Fruit fly (Drosophila melanogaster): Measurements from ENCODE around the gene CG11658.

DNA sequence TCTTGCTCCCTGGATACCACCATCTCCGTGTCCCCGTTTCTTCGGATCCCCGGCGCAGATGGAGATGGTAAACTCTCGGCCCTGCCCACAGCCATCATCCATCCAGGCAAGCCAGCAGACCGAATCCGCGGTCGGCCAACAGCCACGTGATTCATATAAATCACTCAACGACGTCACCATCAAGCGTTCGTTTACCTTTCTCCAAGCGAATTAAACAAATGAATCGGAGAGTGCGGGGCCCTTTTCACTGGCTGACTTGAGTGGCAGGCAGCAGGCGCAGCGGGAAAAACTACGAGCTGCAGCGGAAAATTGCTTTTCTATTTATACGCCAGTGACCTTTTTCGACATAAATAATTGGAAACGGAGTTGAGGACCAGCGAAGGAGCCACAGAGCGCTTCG lies 4.8 kb downstream of the CG11658 start:
- TF ChIP-seq Ets21C (GFP tag; optimal IDR thresholded peaks at IDR 0.05) (no peak), Eip75B (GFP tag; optimal IDR thresholded peaks at IDR 0.05) (no peak), OdsH (GFP tag; optimal IDR thresholded peaks at IDR 0.05) (no peak)
